Fruit fly (Drosophila melanogaster): ENCODE results near the gene CG32816.

CG32816 gene

dm6 chrX:334624-335292 is 135.8 kb downstream of the CG32816 start:
- TF ChIP-seq CTCF (optimal IDR thresholded peaks at IDR 0.05) (no peak), CG8478 (optimal IDR thresholded peaks at IDR 0.05) (no peak)

- TF ChIP-seq CG8478 (optimal IDR thresholded peaks at IDR 0.05) (no peak), CTCF (optimal IDR thresholded peaks at IDR 0.05) (no peak)
Measured at dm6 chrX:333942-334341, 136.6 kb downstream of the CG32816 start.

dm6 chrX:314823-315222 is 155.7 kb downstream of the CG32816 start, which contains the start of gene Or1a:
Gene Or1a (plus strand): TSS chrX:315123.
- TF ChIP-seq CTCF (optimal IDR thresholded peaks at IDR 0.05) (no peak), CG8478 (optimal IDR thresholded peaks at IDR 0.05) (no peak)

- no peak for TF ChIP-seq CTCF (optimal IDR thresholded peaks at IDR 0.05)
- no peak for TF ChIP-seq CG8478 (optimal IDR thresholded peaks at IDR 0.05)
Measured at dm6 chrX:311328-311727, 159.2 kb downstream of the CG32816 start.

- TF ChIP-seq CTCF (optimal IDR thresholded peaks at IDR 0.05) (no peak), CG8478 (optimal IDR thresholded peaks at IDR 0.05) (no peak)
Measured at dm6 chrX:307384-307783, 163.1 kb downstream of the CG32816 start, which contains the start of gene CG12470. Gene CG12470 (plus strand): TSS chrX:307684.

dm6 chrX:294839-295238 is 175.7 kb downstream of the CG32816 start, which contains the start of gene CG13375:
Gene CG13375 (minus strand): TSS chrX:294962.
- TF ChIP-seq CTCF (optimal IDR thresholded peaks at IDR 0.05) (no peak), CG8478 (optimal IDR thresholded peaks at IDR 0.05) (no peak)

DNA sequence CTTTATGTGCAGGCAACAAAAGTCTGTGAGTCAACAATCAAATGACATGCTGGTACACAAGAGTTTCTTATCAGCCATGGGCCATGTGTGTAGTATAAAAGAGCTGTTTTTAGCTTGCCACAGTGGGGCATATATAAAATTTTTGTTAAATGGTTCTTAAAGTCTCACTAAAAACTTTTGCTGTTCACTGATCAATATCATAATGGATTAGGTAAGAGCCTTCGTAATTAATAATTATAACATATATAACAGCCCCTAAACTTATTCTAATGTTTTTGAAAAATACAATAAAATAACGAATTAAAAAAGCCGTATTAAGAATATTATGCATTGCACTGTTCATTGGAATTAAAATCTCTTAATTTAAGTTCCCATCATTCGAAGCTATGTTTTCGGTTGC is 177.3 kb downstream of the CG32816 start:
- no peak for TF ChIP-seq CG8478 (optimal IDR thresholded peaks at IDR 0.05)
- TF ChIP-seq CTCF (optimal IDR thresholded peaks at IDR 0.05): no peak

DNA sequence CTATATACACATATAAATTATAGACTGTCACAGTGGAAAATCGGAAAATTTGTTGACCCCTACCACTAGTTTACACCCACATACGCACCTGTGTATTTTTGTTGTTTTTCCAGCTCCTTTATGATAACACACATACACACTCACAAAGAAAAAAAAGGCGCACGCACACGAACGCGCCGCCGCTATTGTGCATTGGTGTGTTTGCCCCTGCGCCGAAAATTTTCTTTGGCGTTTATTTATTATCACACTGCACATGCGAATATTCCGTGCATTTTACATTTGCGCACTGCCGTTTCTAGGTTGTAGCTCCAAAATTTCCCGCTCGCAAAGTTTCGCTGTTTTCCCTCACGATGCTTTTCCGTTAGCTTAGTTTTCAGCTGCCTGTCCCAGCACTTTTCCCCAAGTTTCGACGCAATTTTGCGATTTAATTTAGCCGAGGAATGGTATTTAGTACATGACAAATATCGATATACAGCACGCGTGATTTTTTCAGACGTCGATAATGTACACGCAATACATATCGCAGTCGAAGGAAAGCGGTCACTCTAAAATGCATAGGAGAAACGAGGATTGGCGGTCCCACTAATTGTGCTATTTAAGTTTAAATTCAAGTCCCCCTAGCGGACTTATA is 191.3 kb downstream of the CG32816 start, which contains the start of the genes CG3777 and ewg:
TSS of gene CG3777 (plus strand) at position 607 of the 631 bp plus-strand sequence.
TSS of gene ewg (minus strand) at position 622 of the 631 bp plus-strand sequence.
- TF ChIP-seq CG8478 (optimal IDR thresholded peaks at IDR 0.05): no peak
- peak in 1 of 2 experiments; percentile 16 for TF ChIP-seq CTCF (optimal IDR thresholded peaks at IDR 0.05)

DNA sequence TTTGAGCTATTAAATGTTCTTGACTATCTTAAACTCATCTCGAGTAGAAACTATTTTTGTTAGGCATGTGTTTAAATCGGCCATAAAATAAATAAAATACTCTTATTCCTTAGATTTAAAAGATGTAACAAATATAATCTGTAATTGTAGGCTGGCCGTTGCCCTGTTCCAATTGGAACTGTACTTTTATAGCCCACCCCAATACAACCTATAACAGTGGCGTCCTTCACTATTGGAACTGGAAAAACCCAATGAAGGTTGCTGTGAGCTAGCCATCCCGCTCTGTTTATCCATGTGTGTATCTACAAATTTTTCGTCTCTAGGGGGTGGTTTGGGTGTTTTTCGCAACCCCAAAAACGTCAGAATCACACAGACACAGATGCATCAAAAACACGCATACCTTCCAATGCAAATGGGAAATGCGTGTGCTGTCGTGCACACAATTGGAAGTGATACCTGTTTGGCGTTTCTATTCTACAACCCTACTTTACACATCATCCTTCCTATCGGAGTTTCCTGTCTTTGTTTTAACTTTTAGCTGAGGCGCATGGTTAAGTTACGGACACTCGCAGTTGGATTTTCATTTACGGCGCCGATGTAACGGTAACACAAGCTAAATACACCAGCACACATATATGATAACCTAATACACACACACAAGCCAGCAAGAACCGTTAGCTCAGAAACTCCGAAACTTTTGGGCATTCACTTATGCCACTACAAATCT is 192.0 kb downstream of the CG32816 start:
- TF ChIP-seq CG8478 (optimal IDR thresholded peaks at IDR 0.05) (no peak), CTCF (optimal IDR thresholded peaks at IDR 0.05) (no peak)

DNA sequence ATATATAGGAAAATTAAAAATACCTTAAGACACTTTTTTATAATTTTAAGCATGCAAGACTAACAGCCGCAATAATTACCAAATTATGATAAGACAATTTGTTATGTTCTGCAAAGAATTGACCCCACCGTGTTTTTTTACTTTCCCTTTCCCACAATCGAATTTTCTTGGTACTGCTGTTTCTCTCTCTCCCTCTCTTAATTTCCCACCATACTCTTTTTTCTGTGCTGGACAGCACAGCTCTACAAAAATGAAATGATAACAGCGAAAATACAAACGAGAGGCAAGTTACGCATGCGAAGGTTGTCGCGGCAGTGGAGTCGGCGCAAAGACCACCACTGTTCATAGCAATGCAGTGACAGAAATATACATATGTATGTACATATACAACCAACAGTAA is 192.6 kb downstream of the CG32816 start:
- TF ChIP-seq CG8478 (optimal IDR thresholded peaks at IDR 0.05): no peak
- no peak for TF ChIP-seq CTCF (optimal IDR thresholded peaks at IDR 0.05)

dm6 chrX:276569-276968 is 194.0 kb downstream of the CG32816 start:
- TF ChIP-seq CG8478 (optimal IDR thresholded peaks at IDR 0.05) (no peak), CTCF (optimal IDR thresholded peaks at IDR 0.05) (no peak)

dm6 chrX:276065-276464 is 194.5 kb downstream of the CG32816 start:
- no peak for TF ChIP-seq CTCF (optimal IDR thresholded peaks at IDR 0.05)
- TF ChIP-seq CG8478 (optimal IDR thresholded peaks at IDR 0.05): no peak

dm6 chrX:267979-268378 is 202.5 kb downstream of the CG32816 start:
- no peak for TF ChIP-seq CG8478 (optimal IDR thresholded peaks at IDR 0.05)

dm6 chrX:266978-267439 is 203.5 kb downstream of the CG32816 start, which contains the start of gene CG13376:
Gene CG13376 (minus strand): TSS chrX:267028.
- TF ChIP-seq CTCF (optimal IDR thresholded peaks at IDR 0.05) (no peak), CG8478 (optimal IDR thresholded peaks at IDR 0.05) (no peak)
